Fruit fly (Drosophila melanogaster) whole organism, embryonic: ENCODE measurements around the gene CG2854.

Experiments used
- Abd-B ChIP-seq: fragments of 200-800 bp; sonication (Bioruptor generic); optimal IDR thresholded peaks from 2 replicates; lab custom pipeline; 2018; ENCODE audit warnings: missing biosample characterization, mild to moderate bottlenecking, missing genetic modification characterization, moderate library complexity
- Bgb ChIP-seq: fragments of 200-800 bp; sonication (Bioruptor generic); IDR thresholded peaks from 2 replicates; pipeline ENCODE4 v1.3.6; 2022; ENCODE audit warnings: missing biosample characterization, missing genetic modification characterization; ENCODE audit not compliant: partially characterized antibody
- CG10274 ChIP-seq: fragments of 200-800 bp; sonication (Bioruptor generic); optimal IDR thresholded peaks from 3 replicates; lab custom pipeline; 2017; ENCODE audit warnings: missing biosample characterization, mild to moderate bottlenecking, missing genetic modification characterization
- CG10543 ChIP-seq: fragments of 200-800 bp; sonication (Bioruptor generic); optimal IDR thresholded peaks from 3 replicates; lab custom pipeline; 2017; ENCODE audit warnings: missing biosample characterization, mild to moderate bottlenecking, missing genetic modification characterization, moderate library complexity
- CG11695 ChIP-seq: fragments of 200-800 bp; sonication (Bioruptor generic); IDR thresholded peaks from 3 replicates; pipeline ENCODE4 v1.3.6; 2022; ENCODE audit warnings: missing biosample characterization, missing genetic modification characterization
- CG13775 ChIP-seq: fragments of 200-800 bp; sonication (Bioruptor generic); optimal IDR thresholded peaks from 3 replicates; lab custom pipeline; 2017; ENCODE audit warnings: missing biosample characterization, mild to moderate bottlenecking, missing genetic modification characterization
- CG14710 ChIP-seq: fragments of 200-800 bp; sonication (Bioruptor generic); optimal IDR thresholded peaks from 3 replicates; lab custom pipeline; 2019; ENCODE audit warnings: missing biosample characterization, mild to moderate bottlenecking, missing genetic modification characterization, moderate library complexity
- CG1602 ChIP-seq: fragments of 200-800 bp; sonication (Bioruptor generic); optimal IDR thresholded peaks from 3 replicates; lab custom pipeline; 2016; ENCODE audit warnings: missing biosample characterization, missing genetic modification characterization
- CG17568 ChIP-seq: fragments of 200-800 bp; sonication (Bioruptor generic); optimal IDR thresholded peaks from 2 replicates; lab custom pipeline; 2018; ENCODE audit warnings: missing biosample characterization, mild to moderate bottlenecking, missing genetic modification characterization, moderate library complexity
- CG18599 ChIP-seq: fragments of 200-800 bp; sonication (Bioruptor generic); optimal IDR thresholded peaks from 3 replicates; lab custom pipeline; 2017; ENCODE audit warnings: missing biosample characterization, missing genetic modification characterization, mild to moderate bottlenecking, moderate library complexity, missing genetic modification reagents
- CG2120 ChIP-seq: fragments of 200-800 bp; sonication (Bioruptor generic); optimal IDR thresholded peaks from 3 replicates; lab custom pipeline; 2016; ENCODE audit warnings: missing biosample characterization, missing genetic modification characterization
- CG3726 ChIP-seq: fragments of 200-800 bp; sonication (Bioruptor generic); IDR thresholded peaks from 3 replicates; pipeline ENCODE4, ENCODE4 v1.3.6; 2022; ENCODE audit warnings: missing biosample characterization, missing genetic modification characterization
- CG3838 ChIP-seq: fragments of 200-800 bp; sonication (Bioruptor generic); optimal IDR thresholded peaks from 3 replicates; lab custom pipeline; 2016; ENCODE audit warnings: missing biosample characterization, missing genetic modification characterization
- CG4360 ChIP-seq: fragments of 200-800 bp; sonication (Bioruptor generic); IDR thresholded peaks from 2 replicates; pipeline ENCODE4 v1.3.6; 2022; ENCODE audit warnings: missing biosample characterization, missing genetic modification characterization
- CG4707 ChIP-seq: fragments of 200-800 bp; sonication (Bioruptor generic); optimal IDR thresholded peaks from 2 replicates; lab custom pipeline; 2018; ENCODE audit warnings: missing biosample characterization, mild to moderate bottlenecking, missing genetic modification characterization, moderate library complexity
- CG4820 ChIP-seq: fragments of 200-800 bp; sonication (Bioruptor generic); optimal IDR thresholded peaks from 3 replicates; lab custom pipeline; 2016; ENCODE audit warnings: missing biosample characterization, missing genetic modification characterization
- CG5180 ChIP-seq: fragments of 200-800 bp; sonication (Bioruptor generic); optimal IDR thresholded peaks from 3 replicates; lab custom pipeline; 2017; ENCODE audit warnings: missing biosample characterization, missing genetic modification characterization, mild to moderate bottlenecking, moderate library complexity, missing genetic modification reagents
- CG6175 ChIP-seq: fragments of 200-800 bp; sonication (Bioruptor generic); IDR thresholded peaks from 3 replicates; pipeline ENCODE4 v1.3.6; 2022; ENCODE audit warnings: missing biosample characterization, missing genetic modification characterization
- CG7372 ChIP-seq: fragments of 200-800 bp; sonication (Bioruptor generic); IDR thresholded peaks from 2 replicates; pipeline ENCODE4 v1.3.6; 2022; ENCODE audit warnings: missing biosample characterization, missing genetic modification characterization
- CG7839 ChIP-seq: fragments of 200-800 bp; sonication (Bioruptor generic); optimal IDR thresholded peaks from 3 replicates; lab custom pipeline; 2018; ENCODE audit warnings: missing biosample characterization, mild to moderate bottlenecking, missing genetic modification characterization, moderate library complexity
- Dbx ChIP-seq: fragments of 200-800 bp; sonication (Bioruptor generic); IDR thresholded peaks from 3 replicates; pipeline ENCODE4 v1.3.6; 2022; ENCODE audit warnings: missing biosample characterization, missing genetic modification characterization
- Dek ChIP-seq: fragments of 200-800 bp; sonication (Bioruptor generic); optimal IDR thresholded peaks from 3 replicates; lab custom pipeline; 2019; ENCODE audit warnings: missing biosample characterization, mild to moderate bottlenecking, missing genetic modification characterization, moderate library complexity
- ERR ChIP-seq: fragments of 200-800 bp; sonication (Bioruptor generic); optimal IDR thresholded peaks from 2 replicates; lab custom pipeline; 2016; ENCODE audit warnings: missing biosample characterization, missing genetic modification characterization
- Mad ChIP-seq: fragments of 200-800 bp; sonication (Bioruptor generic); optimal IDR thresholded peaks from 2 replicates; lab custom pipeline; 2016; ENCODE audit warnings: missing biosample characterization, missing genetic modification characterization
- Med ChIP-seq: fragments of 200-800 bp; sonication (Bioruptor generic); peaks from one replicate; lab custom pipeline; 2016; ENCODE audit warnings: missing biosample characterization, missing genetic modification characterization, mild to moderate bottlenecking, inconsistent platforms, moderate library complexity
- bcd ChIP-seq: fragments of 200-800 bp; sonication (Bioruptor generic); optimal IDR thresholded peaks from 2 replicates; lab custom pipeline; 2017; ENCODE audit warnings: missing biosample characterization, mild to moderate bottlenecking, missing genetic modification characterization
- chif ChIP-seq, 2 experiments: fragments of 200-800 bp; sonication (Bioruptor generic); optimal IDR thresholded peaks; 3 replicates each; lab custom pipeline; 2016; ENCODE audit warnings: missing biosample characterization in 2 of 2, missing genetic modification characterization in 2 of 2
- disco-r ChIP-seq: fragments of 200-800 bp; sonication (Bioruptor generic); optimal IDR thresholded peaks from 2 replicates; lab custom pipeline; 2016; ENCODE audit warnings: missing biosample characterization, missing genetic modification characterization
- dmrt11E ChIP-seq: fragments of 200-800 bp; sonication (Bioruptor generic); optimal IDR thresholded peaks from 3 replicates; lab custom pipeline; 2018; ENCODE audit warnings: missing biosample characterization, mild to moderate bottlenecking, missing genetic modification characterization, moderate library complexity
- dpn ChIP-seq, 2 experiments: fragments of 200-800 bp; sonication (Bioruptor generic); optimal IDR thresholded peaks; 3 replicates each; lab custom pipeline; 2016; ENCODE audit warnings: missing biosample characterization in 2 of 2, missing genetic modification characterization in 2 of 2
- eve ChIP-seq, 2 experiments: fragments of >200 bp; optimal IDR thresholded peaks; 2 replicates each; lab custom pipeline; 2017; ENCODE audit warnings: missing biosample characterization in 2 of 2, missing genetic modification characterization in 2 of 2
- fd3F ChIP-seq: fragments of 200-800 bp; sonication (Bioruptor generic); optimal IDR thresholded peaks from 2 replicates; lab custom pipeline; 2018; ENCODE audit warnings: missing biosample characterization, mild to moderate bottlenecking, missing genetic modification characterization, moderate library complexity
- fd96Cb ChIP-seq: fragments of 200-800 bp; sonication (Bioruptor generic); optimal IDR thresholded peaks from 2 replicates; lab custom pipeline; 2018; ENCODE audit warnings: missing biosample characterization, mild to moderate bottlenecking, missing genetic modification characterization, moderate library complexity
- ftz-f1 ChIP-seq: fragments of 200-800 bp; sonication (Bioruptor generic); optimal IDR thresholded peaks from 2 replicates; lab custom pipeline; 2016; ENCODE audit warnings: missing biosample characterization, missing genetic modification characterization
- gsb-n ChIP-seq: fragments of 200-800 bp; sonication (Bioruptor generic); optimal IDR thresholded peaks from 3 replicates; lab custom pipeline; 2018; ENCODE audit warnings: missing biosample characterization, mild to moderate bottlenecking, missing genetic modification characterization
- gt ChIP-seq: fragments of 200-800 bp; sonication (Bioruptor generic); IDR thresholded peaks from 2 replicates; pipeline ENCODE4 v1.3.6; 2022; ENCODE audit warnings: missing biosample characterization, missing genetic modification characterization
- hkb ChIP-seq, 2 experiments: fragments of 200-800 bp in 1 of 2; fragments of >200 bp in 1 of 2; sonication (Bioruptor generic) in 1 of 2; IDR thresholded peaks in 1 of 2; optimal IDR thresholded peaks in 1 of 2; 2 replicates each; pipeline versions ENCODE4 v1.3.6 to Lab custom; 2017 to 2022; ENCODE audit warnings: missing biosample characterization in 1 of 2, missing genetic modification characterization in 1 of 2
- knrl ChIP-seq: fragments of 200-800 bp; sonication (Bioruptor generic); IDR thresholded peaks from 3 replicates; pipeline ENCODE4 v1.3.6; 2022; ENCODE audit warnings: missing biosample characterization, missing genetic modification characterization; ENCODE audit not compliant: partially characterized antibody
- lmd ChIP-seq: fragments of 200-800 bp; sonication (Bioruptor generic); IDR thresholded peaks from 2 replicates; pipeline ENCODE4 v1.3.6; 2022; ENCODE audit warnings: missing biosample characterization, missing genetic modification characterization
- nerfin-1 ChIP-seq: fragments of 200-800 bp; sonication (Bioruptor generic); optimal IDR thresholded peaks from 3 replicates; lab custom pipeline; 2019; ENCODE audit warnings: missing biosample characterization, mild to moderate bottlenecking, missing genetic modification characterization, moderate library complexity
- oc ChIP-seq: fragments of 200-800 bp; sonication (Bioruptor generic); optimal IDR thresholded peaks from 2 replicates; lab custom pipeline; 2018; ENCODE audit warnings: missing biosample characterization, mild to moderate bottlenecking, missing genetic modification characterization, moderate library complexity
- odd ChIP-seq: fragments of 200-800 bp; sonication (Bioruptor generic); optimal IDR thresholded peaks from 2 replicates; lab custom pipeline; 2017; ENCODE audit warnings: missing biosample characterization, mild to moderate bottlenecking, missing genetic modification characterization
- otp ChIP-seq: fragments of 200-800 bp; sonication (Bioruptor generic); IDR thresholded peaks from 3 replicates; pipeline ENCODE4, ENCODE4 v1.3.6; 2022; ENCODE audit warnings: missing biosample characterization, missing genetic modification characterization
- pita ChIP-seq: fragments of 200-800 bp; sonication (Bioruptor generic); optimal IDR thresholded peaks from 2 replicates; lab custom pipeline; 2017; ENCODE audit warnings: missing biosample characterization, mild to moderate bottlenecking, missing genetic modification characterization
- row ChIP-seq: fragments of 200-800 bp; sonication (Bioruptor generic); IDR thresholded peaks from 3 replicates; pipeline ENCODE4 v1.3.6; 2022; ENCODE audit warnings: missing biosample characterization, missing genetic modification characterization
- run ChIP-seq: fragments of 200-800 bp; sonication (Bioruptor generic); optimal IDR thresholded peaks from 3 replicates; lab custom pipeline; 2018; ENCODE audit warnings: missing biosample characterization, mild to moderate bottlenecking, missing genetic modification characterization
- sna ChIP-seq: fragments of 200-800 bp; sonication (Bioruptor generic); IDR thresholded peaks from 2 replicates; pipeline ENCODE4 v1.3.6; 2022; ENCODE audit warnings: missing biosample characterization, missing genetic modification characterization; ENCODE audit not compliant: partially characterized antibody
- trem ChIP-seq: fragments of 200-800 bp; optimal IDR thresholded peaks from 3 replicates; lab custom pipeline; 2019; ENCODE audit warnings: missing biosample characterization, mild to moderate bottlenecking, missing genetic modification characterization, moderate library complexity
- wek ChIP-seq: fragments of 200-800 bp; sonication (Bioruptor generic); optimal IDR thresholded peaks from 3 replicates; lab custom pipeline; 2018; ENCODE audit warnings: missing biosample characterization, mild to moderate bottlenecking, missing genetic modification characterization, moderate library complexity

Gene CG2854

DNA sequence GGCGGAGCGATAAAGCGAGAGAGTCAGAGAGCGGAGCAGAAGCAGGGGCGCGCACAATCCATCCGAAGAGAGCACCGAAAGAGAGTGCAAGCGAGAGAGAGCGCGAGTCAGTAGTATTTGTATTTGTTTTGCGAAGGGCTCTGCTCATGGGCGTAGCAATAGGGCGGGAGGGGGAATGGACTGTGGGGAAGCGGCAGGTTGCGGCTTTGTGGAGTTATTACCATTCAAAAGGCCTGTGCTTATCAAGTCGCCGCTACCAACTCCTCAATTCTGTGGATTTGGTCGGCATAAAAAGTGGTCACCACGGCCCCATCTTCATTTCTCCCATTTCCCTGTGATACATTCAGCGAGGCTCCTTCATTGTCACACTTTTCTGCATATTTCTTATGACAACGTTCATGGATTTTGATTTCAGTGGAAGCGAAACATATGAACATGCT, 25.8 kb upstream of the CG2854 start (continued):
- TF ChIP-seq CG5180 (no peak), Dbx (GFP tag; lab: Robert Waterston, UW) (no peak), bcd (GFP tag; lab: Kevin White, UChicago) (peak; percentile 55), dpn (GFP tag; optimal IDR thresholded peaks at IDR 0.05; lab: Kevin White, UChicago) (peak in 1 of 2 experiments; percentile 18), dmrt11E (no peak), CG3838 (GFP tag; lab: Kevin White, UChicago) (no peak), CG18599 (GFP tag; lab: Kevin White, UChicago) (peak; percentile 77), eve (GFP tag; optimal IDR thresholded peaks at IDR 0.05; lab: Kevin White, UChicago) (no peak), ftz-f1 (no peak), pita (GFP tag; lab: Kevin White, UChicago) (no peak), fd96Cb (peak; percentile 27), CG4820 (GFP tag; lab: Kevin White, UChicago) (peak; percentile 39), CG10543 (GFP tag; lab: Kevin White, UChicago) (peak; percentile 3), trem (tag; lab: Kevin White, UChicago) (no peak), disco-r (GFP tag; lab: Kevin White, UChicago) (no peak), CG3726 (GFP tag; lab: Robert Waterston, UW) (no peak), CG14710 (tag; lab: Kevin White, UChicago) (no peak), odd (no peak), ERR (GFP tag; lab: Kevin White, UChicago) (no peak), gsb-n (no peak), CG7372 (no peak), CG11695 (peak; percentile 29; the same call in 1 of the 3 replicates), knrl (GFP tag; lab: Robert Waterston, UW) (no peak), wek (GFP tag; lab: Kevin White, UChicago) (no peak), otp (peak; percentile 9; the same call in 1 of the 3 replicates), hkb (optimal IDR thresholded peaks at IDR 0.05; lab: Kevin White, UChicago) (no peak), hkb (GFP tag; IDR thresholded peaks at IDR 0.05; lab: Robert Waterston, UW) (peak; percentile 6; the same call in 1 of the 2 replicates), CG17568 (no peak), CG2120 (peak; percentile 40), Mad (no peak), CG10274 (GFP tag; lab: Kevin White, UChicago) (peak; percentile 5), CG7839 (tag; lab: Kevin White, UChicago) (peak; percentile 48), Bgb (no peak), CG4360 (peak; percentile 2; the same call in 1 of the 2 replicates), chif (GFP tag; optimal IDR thresholded peaks at IDR 0.05; lab: Kevin White, UChicago) (no peak), CG4707 (GFP tag; lab: Kevin White, UChicago) (no peak), Med (GFP tag; lab: Kevin White, UChicago) (peak; percentile 68), Abd-B (GFP tag; lab: Kevin White, UChicago) (peak; percentile 8), sna (GFP tag; lab: Robert Waterston, UW) (0 out of 2 replicates have a peak, but pooled peaks have one; percentile 14), CG1602 (GFP tag; lab: Kevin White, UChicago) (no peak), row (GFP tag; lab: Robert Waterston, UW) (peak; percentile 59), lmd (GFP tag; lab: Robert Waterston, UW) (peak; percentile 64; the same call in 1 of the 2 replicates), CG13775 (GFP tag; lab: Kevin White, UChicago) (no peak), oc (tag; lab: Kevin White, UChicago) (peak; percentile 11), gt (GFP tag; lab: Robert Waterston, UW) (no peak), nerfin-1 (tag; lab: Kevin White, UChicago) (peak; percentile 4), fd3F (GFP tag; lab: Kevin White, UChicago) (peak; percentile 36), run (tag; lab: Kevin White, UChicago) (peak; percentile 1), Dek (tag; lab: Kevin White, UChicago) (peak; percentile 18), CG6175 (GFP tag; lab: Robert Waterston, UW) (0 out of 3 replicates have a peak, but pooled peaks have one; percentile 27)
